Fruit fly (Drosophila melanogaster) whole organism, embryonic: ENCODE results near the gene CG44040.
A peak's percentile ranks its signal among the peaks of the same experiment; 100 is the strongest.

Experiments
- Ada2b ChIP-seq: fragments of 200-800 bp; sonication (Bioruptor generic); IDR thresholded peaks from 2 replicates; pipeline ENCODE4 v1.3.6; 2022; ENCODE audit warnings: missing biosample characterization, missing genetic modification characterization
- Awh ChIP-seq: fragments of 200-800 bp; sonication (Bioruptor generic); IDR thresholded peaks from 2 replicates; pipeline ENCODE4, ENCODE4 v1.3.6; 2022; ENCODE audit warnings: missing biosample characterization, missing genetic modification characterization
- B-H2 ChIP-seq: fragments of 200-800 bp; sonication (Bioruptor generic); optimal IDR thresholded peaks from 2 replicates; lab custom pipeline; 2018; ENCODE audit warnings: missing biosample characterization, mild to moderate bottlenecking, missing genetic modification characterization
- Bdp1 ChIP-seq: fragments of 200-800 bp; sonication (Bioruptor generic); optimal IDR thresholded peaks from 3 replicates; lab custom pipeline; 2016; ENCODE audit warnings: missing biosample characterization, missing genetic modification characterization
- Bgb ChIP-seq: fragments of 200-800 bp; sonication (Bioruptor generic); IDR thresholded peaks from 2 replicates; pipeline ENCODE4 v1.3.6; 2022; ENCODE audit warnings: missing biosample characterization, missing genetic modification characterization; ENCODE audit not compliant: partially characterized antibody
- CG10366 ChIP-seq: fragments of 200-800 bp; sonication (Bioruptor generic); IDR thresholded peaks from 2 replicates; pipeline ENCODE4 v1.3.6; 2022; ENCODE audit warnings: missing biosample characterization, missing genetic modification characterization
- CG10462 ChIP-seq: fragments of 200-800 bp; sonication (Bioruptor generic); optimal IDR thresholded peaks from 2 replicates; lab custom pipeline; 2016; ENCODE audit warnings: missing biosample characterization, missing genetic modification characterization
- CG11504 ChIP-seq: fragments of 200-800 bp; sonication (Bioruptor generic); optimal IDR thresholded peaks from 3 replicates; lab custom pipeline; 2019; ENCODE audit warnings: missing biosample characterization, mild to moderate bottlenecking, missing genetic modification characterization, moderate library complexity
- CG12236 ChIP-seq: fragments of 200-800 bp; sonication (Bioruptor generic); optimal IDR thresholded peaks from 2 replicates; lab custom pipeline; 2016; ENCODE audit warnings: missing biosample characterization, missing genetic modification characterization
- CG12659 ChIP-seq: fragments of 200-800 bp; sonication (Bioruptor generic); optimal IDR thresholded peaks from 3 replicates; lab custom pipeline; 2017; ENCODE audit warnings: mild to moderate bottlenecking, missing biosample characterization, missing genetic modification reagents, missing genetic modification characterization
- CG16813 ChIP-seq: fragments of 200-800 bp; sonication (Bioruptor generic); IDR thresholded peaks from 3 replicates; pipeline ENCODE4 v1.3.6; 2022; ENCODE audit warnings: missing biosample characterization, missing genetic modification characterization; ENCODE audit not compliant: partially characterized antibody
- CG18262 ChIP-seq: fragments of 200-800 bp; optimal IDR thresholded peaks from 3 replicates; lab custom pipeline; 2019; ENCODE audit warnings: missing biosample characterization, mild to moderate bottlenecking, missing genetic modification characterization, moderate library complexity
- CG42726 ChIP-seq: fragments of 200-800 bp; sonication (Bioruptor generic); IDR thresholded peaks from 2 replicates; pipeline ENCODE4 v1.3.6; 2022; ENCODE audit warnings: missing biosample characterization, missing genetic modification characterization; ENCODE audit not compliant: partially characterized antibody
- CG4282 ChIP-seq: fragments of 200-800 bp; sonication (Bioruptor generic); optimal IDR thresholded peaks from 2 replicates; lab custom pipeline; 2016; ENCODE audit warnings: missing biosample characterization, missing genetic modification characterization
- CG4707 ChIP-seq: fragments of 200-800 bp; sonication (Bioruptor generic); optimal IDR thresholded peaks from 2 replicates; lab custom pipeline; 2018; ENCODE audit warnings: missing biosample characterization, mild to moderate bottlenecking, missing genetic modification characterization, moderate library complexity
- CG6175 ChIP-seq: fragments of 200-800 bp; sonication (Bioruptor generic); IDR thresholded peaks from 3 replicates; pipeline ENCODE4 v1.3.6; 2022; ENCODE audit warnings: missing biosample characterization, missing genetic modification characterization
- CG8478 ChIP-seq: fragments of >200 bp; optimal IDR thresholded peaks from 2 replicates; lab custom pipeline; 2018
- CG9797 ChIP-seq: fragments of 200-800 bp; sonication (Bioruptor generic); optimal IDR thresholded peaks from 3 replicates; lab custom pipeline; 2018; ENCODE audit warnings: missing biosample characterization, mild to moderate bottlenecking, missing genetic modification characterization
- HLH3B ChIP-seq: fragments of 200-800 bp; sonication (Bioruptor generic); IDR thresholded peaks from 2 replicates; pipeline ENCODE4 v1.3.6; 2022; ENCODE audit warnings: missing biosample characterization, missing genetic modification characterization
- Jarid2 ChIP-seq: fragments of 200-800 bp; sonication (Bioruptor generic); optimal IDR thresholded peaks from 3 replicates; lab custom pipeline; 2017; ENCODE audit warnings: mild to moderate bottlenecking, missing biosample characterization, missing genetic modification reagents, missing genetic modification characterization
- Lhr ChIP-seq: fragments of 200-800 bp; sonication (Bioruptor generic); optimal IDR thresholded peaks from 3 replicates; lab custom pipeline; 2017; ENCODE audit warnings: mild to moderate bottlenecking, missing biosample characterization, missing genetic modification reagents, missing genetic modification characterization
- Lpt ChIP-seq: fragments of >200 bp; optimal IDR thresholded peaks from 2 replicates; lab custom pipeline; 2018; ENCODE audit warnings: missing biosample characterization, missing genetic modification characterization
- MESR4 ChIP-seq: fragments of 200-800 bp; sonication (Bioruptor generic); optimal IDR thresholded peaks from 2 replicates; lab custom pipeline; 2018; ENCODE audit warnings: missing biosample characterization, mild to moderate bottlenecking, missing genetic modification characterization, moderate library complexity
- MTF-1 ChIP-seq: fragments of 200-800 bp; sonication (Bioruptor generic); optimal IDR thresholded peaks from 2 replicates; lab custom pipeline; 2018; ENCODE audit warnings: missing biosample characterization, mild to moderate bottlenecking, missing genetic modification characterization, borderline replicate concordance
- Mes4 ChIP-seq: fragments of 200-800 bp; sonication (Bioruptor generic); optimal IDR thresholded peaks from 2 replicates; lab custom pipeline; 2016; ENCODE audit warnings: missing biosample characterization, missing genetic modification characterization
- NFAT ChIP-seq: fragments of 200-800 bp; sonication (Bioruptor generic); IDR thresholded peaks from 2 replicates; pipeline ENCODE4 v1.3.6; 2022; ENCODE audit warnings: missing biosample characterization, missing genetic modification characterization
- Nf-YC ChIP-seq: fragments of 200-800 bp; optimal IDR thresholded peaks from 3 replicates; lab custom pipeline; 2019; ENCODE audit warnings: missing biosample characterization, mild to moderate bottlenecking, missing genetic modification characterization, moderate library complexity
- PHDP ChIP-seq: fragments of 200-800 bp; sonication (Bioruptor generic); optimal IDR thresholded peaks from 3 replicates; lab custom pipeline; 2018; ENCODE audit warnings: missing biosample characterization, mild to moderate bottlenecking, missing genetic modification characterization, moderate library complexity
- Usf ChIP-seq: fragments of 200-800 bp; sonication (Bioruptor generic); optimal IDR thresholded peaks from 2 replicates; lab custom pipeline; 2017; ENCODE audit warnings: missing genotype, missing biosample characterization, missing genetic modification characterization
- al ChIP-seq: fragments of 200-800 bp; sonication (Bioruptor generic); IDR thresholded peaks from 2 replicates; pipeline ENCODE4 v1.3.6; 2022; ENCODE audit warnings: missing biosample characterization, missing genetic modification characterization
- amos ChIP-seq: fragments of 200-800 bp; sonication (Bioruptor generic); IDR thresholded peaks from 2 replicates; pipeline ENCODE4 v1.3.6; 2022; ENCODE audit warnings: missing biosample characterization, missing genetic modification characterization; ENCODE audit not compliant: partially characterized antibody
- cg ChIP-seq: fragments of 200-800 bp; sonication (Bioruptor generic); optimal IDR thresholded peaks from 3 replicates; lab custom pipeline; 2019; ENCODE audit warnings: missing biosample characterization, mild to moderate bottlenecking, missing genetic modification characterization, moderate library complexity
- chif ChIP-seq, 2 experiments: fragments of 200-800 bp; sonication (Bioruptor generic); optimal IDR thresholded peaks; 3 replicates each; lab custom pipeline; 2016; ENCODE audit warnings: missing biosample characterization in 2 of 2, missing genetic modification characterization in 2 of 2
- dati ChIP-seq: fragments of 200-800 bp; sonication (Bioruptor generic); IDR thresholded peaks from 2 replicates; pipeline ENCODE4 v1.3.6; 2022; ENCODE audit warnings: missing biosample characterization, missing genetic modification characterization
- dimm ChIP-seq: fragments of 200-800 bp; sonication (Bioruptor generic); IDR thresholded peaks from 2 replicates; pipeline ENCODE4 v1.3.6; 2022; ENCODE audit warnings: missing biosample characterization, missing genetic modification characterization
- disco-r ChIP-seq: fragments of 200-800 bp; sonication (Bioruptor generic); optimal IDR thresholded peaks from 2 replicates; lab custom pipeline; 2016; ENCODE audit warnings: missing biosample characterization, missing genetic modification characterization
- fd64A ChIP-seq: fragments of 200-800 bp; sonication (Bioruptor generic); optimal IDR thresholded peaks from 3 replicates; lab custom pipeline; 2018; ENCODE audit warnings: missing biosample characterization, mild to moderate bottlenecking, missing genetic modification characterization
- gfzf ChIP-seq: fragments of 200-800 bp; sonication (Bioruptor generic); optimal IDR thresholded peaks from 2 replicates; lab custom pipeline; 2016; ENCODE audit warnings: missing biosample characterization, mild to moderate bottlenecking, missing genetic modification characterization, moderate library complexity
- gsb ChIP-seq: fragments of 200-800 bp; sonication (Bioruptor generic); IDR thresholded peaks from 2 replicates; pipeline ENCODE4 v1.3.6; 2022; ENCODE audit warnings: missing biosample characterization, missing genetic modification characterization
- kah ChIP-seq: fragments of 200-800 bp; sonication (Bioruptor generic); optimal IDR thresholded peaks from 2 replicates; lab custom pipeline; 2018; ENCODE audit warnings: missing biosample characterization, mild to moderate bottlenecking, missing genetic modification characterization
- knrl ChIP-seq: fragments of 200-800 bp; sonication (Bioruptor generic); IDR thresholded peaks from 3 replicates; pipeline ENCODE4 v1.3.6; 2022; ENCODE audit warnings: missing biosample characterization, missing genetic modification characterization; ENCODE audit not compliant: partially characterized antibody
- nerfin-2 ChIP-seq: fragments of 200-800 bp; sonication (Bioruptor generic); IDR thresholded peaks from 2 replicates; pipeline ENCODE4 v1.3.6; 2022; ENCODE audit warnings: missing biosample characterization, missing genetic modification characterization; ENCODE audit not compliant: partially characterized antibody
- nom ChIP-seq: fragments of 200-800 bp; sonication (Bioruptor generic); optimal IDR thresholded peaks from 2 replicates; lab custom pipeline; 2017; ENCODE audit warnings: missing biosample characterization, missing genetic modification characterization, mild to moderate bottlenecking, moderate library complexity, missing genetic modification reagents
- pros ChIP-seq: fragments of 200-800 bp; sonication (Bioruptor generic); optimal IDR thresholded peaks from 3 replicates; lab custom pipeline; 2019; ENCODE audit warnings: missing biosample characterization, mild to moderate bottlenecking, missing genetic modification characterization, moderate library complexity
- run ChIP-seq: fragments of 200-800 bp; sonication (Bioruptor generic); optimal IDR thresholded peaks from 3 replicates; lab custom pipeline; 2018; ENCODE audit warnings: missing biosample characterization, mild to moderate bottlenecking, missing genetic modification characterization
- sens-2 ChIP-seq: fragments of 200-800 bp; sonication (Bioruptor generic); IDR thresholded peaks from 2 replicates; pipeline ENCODE4 v1.3.6; 2022; ENCODE audit warnings: missing biosample characterization, missing genetic modification characterization
- sima ChIP-seq: fragments of 200-800 bp; sonication (Bioruptor generic); optimal IDR thresholded peaks from 2 replicates; lab custom pipeline; 2016; ENCODE audit warnings: missing biosample characterization, missing genetic modification characterization
- sug ChIP-seq: fragments of 200-800 bp; optimal IDR thresholded peaks from 2 replicates; lab custom pipeline; 2019; ENCODE audit warnings: missing biosample characterization, mild to moderate bottlenecking, missing genetic modification characterization, moderate library complexity
- tio ChIP-seq: fragments of 200-800 bp; sonication (Bioruptor generic); optimal IDR thresholded peaks from 2 replicates; lab custom pipeline; 2017; ENCODE audit warnings: missing biosample characterization, missing genetic modification characterization, inconsistent platforms
- tna ChIP-seq: fragments of 200-800 bp; sonication (Bioruptor generic); IDR thresholded peaks from 2 replicates; pipeline ENCODE4 v1.3.6; 2022; ENCODE audit warnings: missing biosample characterization, missing genetic modification characterization; ENCODE audit not compliant: partially characterized antibody
- toy ChIP-seq: fragments of 200-800 bp; sonication (Bioruptor generic); IDR thresholded peaks from 2 replicates; pipeline ENCODE4 v1.3.6; 2022; ENCODE audit warnings: missing biosample characterization, missing genetic modification characterization

Gene CG44040

dm6 chr3R:15342432-15342925 is 22.3 kb downstream of the CG44040 start (continued):
- TF ChIP-seq dimm = no peak
- TF ChIP-seq Mes4 (GFP tag; lab: Kevin White, UChicago) = no peak
- TF ChIP-seq toy (GFP tag; lab: Robert Waterston, UW) = no peak
- no peak for TF ChIP-seq run (tag; lab: Kevin White, UChicago)
- no peak for TF ChIP-seq CG4707 (GFP tag; lab: Kevin White, UChicago)
- no peak for TF ChIP-seq CG8478 (lab: Kevin White, UChicago)
- TF ChIP-seq chif (GFP tag; optimal IDR thresholded peaks at IDR 0.05; lab: Kevin White, UChicago) = no peak
- no peak for TF ChIP-seq CG10462 (GFP tag; lab: Kevin White, UChicago)
- TF ChIP-seq kah (GFP tag; lab: Kevin White, UChicago) = no peak
- no peak for TF ChIP-seq gfzf (GFP tag; lab: Kevin White, UChicago)
- TF ChIP-seq nerfin-2 (GFP tag; lab: Robert Waterston, UW) = no peak
- 0 out of 2 replicates have a peak, but pooled peaks have one; percentile 22 for TF ChIP-seq HLH3B (GFP tag; lab: Robert Waterston, UW)
- TF ChIP-seq tna (GFP tag; lab: Robert Waterston, UW) = no peak
- no peak for TF ChIP-seq amos (GFP tag; lab: Robert Waterston, UW)
- TF ChIP-seq fd64A (GFP tag; lab: Kevin White, UChicago) = no peak
- TF ChIP-seq cg (GFP tag; lab: Kevin White, UChicago) = no peak
- TF ChIP-seq Jarid2 (GFP tag; lab: Kevin White, UChicago) = no peak
- no peak for TF ChIP-seq CG12236 (GFP tag; lab: Kevin White, UChicago)
- no peak for TF ChIP-seq CG12659
- TF ChIP-seq CG10366 (GFP tag; lab: Robert Waterston, UW) = 0 out of 2 replicates have a peak, but pooled peaks have one; percentile 25
- no peak for TF ChIP-seq nom (GFP tag; lab: Kevin White, UChicago)
- 0 out of 3 replicates have a peak, but pooled peaks have one; percentile 21 for TF ChIP-seq CG16813
- TF ChIP-seq CG18262 (tag; lab: Kevin White, UChicago) = no peak
- no peak for TF ChIP-seq NFAT (GFP tag; lab: Robert Waterston, UW)
- TF ChIP-seq CG4282 (GFP tag; lab: Kevin White, UChicago) = no peak
- TF ChIP-seq Lhr (GFP tag; lab: Kevin White, UChicago) = no peak
- TF ChIP-seq dati (GFP tag; lab: Robert Waterston, UW) = no peak
- TF ChIP-seq sens-2 (GFP tag; lab: Robert Waterston, UW) = no peak
- TF ChIP-seq Bdp1 = no peak
- TF ChIP-seq sug = no peak
- TF ChIP-seq PHDP (tag; lab: Kevin White, UChicago) = no peak
- no peak for TF ChIP-seq Nf-YC (tag; lab: Kevin White, UChicago)
- no peak for TF ChIP-seq CG11504 (tag; lab: Kevin White, UChicago)
- TF ChIP-seq CG9797 (GFP tag; lab: Kevin White, UChicago) = no peak
- TF ChIP-seq disco-r (GFP tag; lab: Kevin White, UChicago) = no peak
- TF ChIP-seq Usf = no peak
- TF ChIP-seq pros (GFP tag; lab: Kevin White, UChicago) = no peak
- TF ChIP-seq knrl (GFP tag; lab: Robert Waterston, UW) = no peak
- TF ChIP-seq CG42726 = no peak
- no peak for TF ChIP-seq Ada2b (GFP tag; lab: Robert Waterston, UW)
- no peak for TF ChIP-seq gsb (GFP tag; lab: Robert Waterston, UW)
- 0 out of 2 replicates have a peak, but pooled peaks have one; percentile 7 for TF ChIP-seq al (GFP tag; lab: Robert Waterston, UW)
- no peak for TF ChIP-seq CG6175 (GFP tag; lab: Robert Waterston, UW)
- no peak for TF ChIP-seq Awh
- no peak for TF ChIP-seq MTF-1 (GFP tag; lab: Kevin White, UChicago)
- no peak for TF ChIP-seq tio (GFP tag; lab: Kevin White, UChicago)
- TF ChIP-seq Lpt = no peak
- TF ChIP-seq B-H2 (GFP tag; lab: Kevin White, UChicago) = no peak
- TF ChIP-seq MESR4 = no peak
- TF ChIP-seq sima (GFP tag; lab: Kevin White, UChicago) = no peak
- TF ChIP-seq Bgb (GFP tag; lab: Robert Waterston, UW) = no peak
